Worm (Caenorhabditis elegans) whole organism, early embryonic: ENCODE results near the gene H39E23.3.

Source experiments
- B0310.2 ChIP-seq: sonication (generic microtip); optimal IDR thresholded peaks from 2 replicates; lab custom pipeline; 2016; ENCODE audit warnings: mild to moderate bottlenecking, missing genetic modification characterization, missing compliant biosample characterization
- F13C5.2 ChIP-seq: sonication (generic microtip); optimal IDR thresholded peaks from 2 replicates; lab custom pipeline; 2017; ENCODE audit warnings: mild to moderate bottlenecking, missing genetic modification characterization, inconsistent platforms, missing compliant biosample characterization
- ama-1 ChIP-seq: fragments of 150-350 bp; optimal IDR thresholded peaks from 2 replicates; lab custom pipeline; 2014
- ets-7 ChIP-seq: sonication (generic microtip); optimal IDR thresholded peaks from 2 replicates; lab custom pipeline; 2016; ENCODE audit warnings: missing genotype, missing genetic modification characterization, missing compliant biosample characterization
- scrt-1 ChIP-seq: fragments of 200-800 bp; sonication (Bioruptor generic); IDR thresholded peaks from 2 replicates; pipeline ENCODE4 v1.3.6; 2022; ENCODE audit warnings: missing genetic modification characterization, missing compliant biosample characterization
- tbx-11 ChIP-seq: fragments of 200-800 bp; sonication (Bioruptor generic); IDR thresholded peaks from 2 replicates; pipeline ENCODE4 v1.3.6; 2022; ENCODE audit warnings: missing genetic modification characterization, missing compliant biosample characterization

DNA sequence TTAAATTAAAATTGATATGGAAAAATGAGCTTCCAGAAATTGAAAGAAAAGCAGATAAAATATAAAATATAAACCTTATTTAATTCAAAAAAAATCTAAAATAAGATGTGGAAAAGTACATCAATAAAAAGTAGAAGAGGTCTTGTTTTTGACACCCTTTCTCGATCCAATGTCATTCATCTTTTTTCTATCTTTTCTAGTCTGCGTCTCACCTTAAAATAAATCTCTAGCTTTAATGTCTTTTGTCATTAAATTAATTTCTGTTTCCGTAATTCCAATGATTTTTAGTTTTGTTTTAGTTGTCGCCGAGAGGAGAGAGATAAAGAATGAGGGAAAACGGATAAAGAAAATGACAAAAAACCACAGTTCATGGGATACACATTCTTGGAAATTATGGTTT is 41.5 kb downstream of the H39E23.3 start:
- TF ChIP-seq ets-7 (tag; lab: Kevin White, UChicago) (no peak), tbx-11 (GFP tag; lab: Robert Waterston, UW) (no peak), F13C5.2 (tag; lab: Kevin White, UChicago) (no peak), ama-1 (lab: Kevin White, UChicago) (no peak), scrt-1 (GFP tag; lab: Robert Waterston, UW) (no peak), B0310.2 (tag; lab: Kevin White, UChicago) (no peak)
